Worm (Caenorhabditis elegans) whole organism, L4/young adult: ENCODE measurements around the gene Y71H2AM.29.

ENCODE experiments used
- W03F9.2 ChIP-seq: fragments of 150-350 bp; optimal IDR thresholded peaks from 2 replicates; lab custom pipeline; 2014; ENCODE audit warnings: missing biosample characterization, missing genetic modification characterization
- dao-5 ChIP-seq: sonication (generic microtip); optimal IDR thresholded peaks from 2 replicates; lab custom pipeline; 2016; ENCODE audit warnings: missing genotype, missing genetic modification characterization, moderate library complexity, missing compliant biosample characterization
- him-1 ChIP-seq: sonication (generic microtip); optimal IDR thresholded peaks from 2 replicates; lab custom pipeline; 2016; ENCODE audit warnings: missing genotype, missing genetic modification reagents, missing genetic modification characterization, missing compliant biosample characterization

ce11 chrIII:2805084-2805483, 27.5 kb upstream of the Y71H2AM.29 start, which contains the start of gene Y71H2AM.3:
- TF ChIP-seq him-1 (no peak), dao-5 (tag; lab: Kevin White, UChicago) (no peak), W03F9.2 (tag; lab: Kevin White, UChicago) (no peak)
